Fruit fly (Drosophila melanogaster) Kc167 (cell line): ENCODE measurements around the gene CG42556.

Experiments
- Sin3A ChIP-seq: fragments of >200 bp; optimal IDR thresholded peaks from 2 replicates; lab custom pipeline; 2018; ENCODE audit warnings: missing external identifiers
- h ChIP-seq: fragments of >200 bp; optimal IDR thresholded peaks from 3 replicates; lab custom pipeline; 2018; ENCODE audit warnings: missing external identifiers
- insv ChIP-seq: fragments of >200 bp; optimal IDR thresholded peaks from 3 replicates; lab custom pipeline; 2018; ENCODE audit warnings: missing external identifiers
- psq ChIP-seq: fragments of >200 bp; optimal IDR thresholded peaks from 2 replicates; lab custom pipeline; 2017; ENCODE audit warnings: missing external identifiers
- ttk ChIP-seq: sonication (Bioruptor generic); optimal IDR thresholded peaks from 2 replicates; lab custom pipeline; 2017; ENCODE audit warnings: missing external identifiers

DNA sequence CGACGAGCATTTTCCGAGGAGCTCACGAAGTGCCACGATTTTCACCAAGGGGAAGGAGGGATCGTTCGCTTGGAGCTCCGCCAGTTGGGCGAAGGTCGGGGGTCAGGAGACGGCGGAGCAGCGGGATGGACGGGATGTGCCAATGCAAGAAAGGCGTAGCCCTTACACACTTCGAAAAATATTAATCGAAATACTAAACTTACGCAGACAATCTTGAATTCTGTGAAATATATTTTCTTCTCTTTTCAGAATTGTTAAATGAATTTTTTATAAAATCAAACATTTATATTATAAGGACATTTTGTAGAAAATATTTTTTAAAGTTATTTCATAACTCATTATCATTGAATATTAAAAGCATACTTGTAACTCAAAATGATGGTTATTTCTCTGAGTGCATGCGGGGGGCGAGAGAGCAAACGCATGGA lies 20.8 kb upstream of the CG42556 start:
- TF ChIP-seq insv (lab: Kevin White, UChicago) (no peak), h (lab: Kevin White, UChicago) (no peak), ttk (lab: Kevin White, UChicago) (no peak), psq (no peak), Sin3A (no peak)
